Worm (Caenorhabditis elegans) whole organism, late embryonic: ENCODE data around the gene ZK1307.8.

ENCODE experiments used
- K02D7.2 ChIP-seq: sonication (generic microtip); optimal IDR thresholded peaks from 2 replicates; lab custom pipeline; 2017; ENCODE audit warnings: mild to moderate bottlenecking, missing genetic modification characterization, missing compliant biosample characterization
- K09A11.1 ChIP-seq: sonication (generic microtip); optimal IDR thresholded peaks from 2 replicates; lab custom pipeline; 2017; ENCODE audit warnings: antibody characterized with exemption, mild to moderate bottlenecking, missing genetic modification characterization, missing compliant biosample characterization; ENCODE audit not compliant: insufficient read depth
- T23F11.4 ChIP-seq: fragments of 200-800 bp; sonication (Bioruptor generic); optimal IDR thresholded peaks from 2 replicates; lab custom pipeline; 2018; ENCODE audit warnings: mild to moderate bottlenecking, missing genetic modification characterization, missing compliant biosample characterization
- Y22D7AL.16 ChIP-seq: sonication (generic microtip); optimal IDR thresholded peaks from 2 replicates; lab custom pipeline; 2016; ENCODE audit warnings: missing genetic modification characterization, missing compliant biosample characterization
- ama-1 ChIP-seq: fragments of 150-350 bp; optimal IDR thresholded peaks from 2 replicates; lab custom pipeline; 2014
- ceh-2 ChIP-seq: sonication (generic microtip); optimal IDR thresholded peaks from 2 replicates; lab custom pipeline; 2016; ENCODE audit warnings: missing genotype, missing genetic modification characterization, missing compliant biosample characterization
- ceh-24 ChIP-seq: sonication (generic microtip); optimal IDR thresholded peaks from 2 replicates; lab custom pipeline; 2016; ENCODE audit warnings: mild to moderate bottlenecking, missing genetic modification characterization, missing compliant biosample characterization
- ceh-31 ChIP-seq: sonication (generic microtip); optimal IDR thresholded peaks from 2 replicates; lab custom pipeline; 2016; ENCODE audit warnings: missing genetic modification characterization, missing compliant biosample characterization
- ceh-34 ChIP-seq: sonication (generic microtip); optimal IDR thresholded peaks from 2 replicates; lab custom pipeline; 2016; ENCODE audit warnings: mild to moderate bottlenecking, missing genetic modification characterization, missing compliant biosample characterization
- ceh-48 ChIP-seq: sonication (generic microtip); optimal IDR thresholded peaks from 2 replicates; lab custom pipeline; 2016; ENCODE audit warnings: missing genetic modification characterization, inconsistent platforms, missing compliant biosample characterization
- ceh-9 ChIP-seq: sonication (generic microtip); optimal IDR thresholded peaks from 2 replicates; lab custom pipeline; 2016; ENCODE audit warnings: mild to moderate bottlenecking, missing genetic modification characterization, inconsistent platforms, missing compliant biosample characterization
- che-1 ChIP-seq: sonication (generic microtip); optimal IDR thresholded peaks from 2 replicates; lab custom pipeline; 2016; ENCODE audit warnings: mild to moderate bottlenecking, missing genetic modification characterization, missing compliant biosample characterization
- elt-4 ChIP-seq: sonication (generic microtip); optimal IDR thresholded peaks from 2 replicates; lab custom pipeline; 2016; ENCODE audit warnings: missing genetic modification characterization, missing compliant biosample characterization
- ets-4 ChIP-seq: sonication (generic microtip); optimal IDR thresholded peaks from 2 replicates; lab custom pipeline; 2016; ENCODE audit warnings: missing genetic modification characterization, missing compliant biosample characterization
- fax-1 ChIP-seq: sonication (generic microtip); optimal IDR thresholded peaks from 2 replicates; lab custom pipeline; 2016; ENCODE audit warnings: missing genotype, missing genetic modification characterization, missing compliant biosample characterization
- fkh-10 ChIP-seq: fragments of 150-350 bp; optimal IDR thresholded peaks from 2 replicates; lab custom pipeline; 2014; ENCODE audit warnings: missing biosample characterization, missing genetic modification reagents, missing genetic modification characterization
- gmeb-2 ChIP-seq: sonication (generic microtip); optimal IDR thresholded peaks from 2 replicates; lab custom pipeline; 2016; ENCODE audit warnings: missing genetic modification characterization, inconsistent platforms, missing compliant biosample characterization
- hlh-30 ChIP-seq: sonication (generic microtip); optimal IDR thresholded peaks from 2 replicates; lab custom pipeline; 2017; ENCODE audit warnings: antibody characterized with exemption, missing genetic modification characterization, missing compliant biosample characterization; ENCODE audit not compliant: insufficient read depth
- lim-6 ChIP-seq: sonication (generic microtip); optimal IDR thresholded peaks from 2 replicates; lab custom pipeline; 2016; ENCODE audit warnings: missing genetic modification characterization, missing compliant biosample characterization
- nfya-1 ChIP-seq: sonication (generic microtip); optimal IDR thresholded peaks from 2 replicates; lab custom pipeline; 2017; ENCODE audit warnings: missing genetic modification characterization, mild to moderate bottlenecking, missing compliant biosample characterization, antibody characterized with exemption, moderate library complexity
- nhr-11 ChIP-seq: fragments of 150-350 bp; optimal IDR thresholded peaks from 2 replicates; lab custom pipeline; 2014; ENCODE audit warnings: missing biosample characterization, missing genetic modification characterization
- pag-3 ChIP-seq: sonication (generic microtip); optimal IDR thresholded peaks from 2 replicates; lab custom pipeline; 2016; ENCODE audit warnings: missing compliant biosample characterization, missing genetic modification characterization, borderline replicate concordance
- pat-9 ChIP-seq: fragments of 200-800 bp; sonication (Bioruptor generic); optimal IDR thresholded peaks from 2 replicates; lab custom pipeline; 2018; ENCODE audit warnings: mild to moderate bottlenecking, missing genetic modification characterization, moderate library complexity, missing compliant biosample characterization
- pqm-1 ChIP-seq: sonication (generic microtip); optimal IDR thresholded peaks from 2 replicates; lab custom pipeline; 2016; ENCODE audit warnings: missing genetic modification characterization, missing compliant biosample characterization
- rnt-1 ChIP-seq: sonication (generic microtip); optimal IDR thresholded peaks from 2 replicates; lab custom pipeline; 2016; ENCODE audit warnings: missing genetic modification characterization, missing compliant biosample characterization
- sox-4 ChIP-seq: sonication (generic microtip); optimal IDR thresholded peaks from 2 replicates; lab custom pipeline; 2017; ENCODE audit warnings: mild to moderate bottlenecking, missing genetic modification characterization, inconsistent platforms, missing compliant biosample characterization
- unc-3 ChIP-seq, 2 experiments: fragments of 200-800 bp in 1 of 2; sonication (Bioruptor generic) in 1 of 2; sonication (generic microtip) in 1 of 2; conservative IDR thresholded peaks in 1 of 2; optimal IDR thresholded peaks in 1 of 2; 2 replicates each; pipeline versions ENCODE4 v1.3.6 to Lab custom; 2016 to 2022; ENCODE audit warnings: missing compliant biosample characterization in 2 of 2, missing genetic modification characterization in 2 of 2, missing genetic modification reagents in 1 of 2
- unc-55 ChIP-seq: sonication (generic microtip); optimal IDR thresholded peaks from 2 replicates; lab custom pipeline; 2017; ENCODE audit warnings: missing biosample characterization, missing genetic modification reagents, missing genetic modification characterization
- unc-86 ChIP-seq: sonication (generic microtip); optimal IDR thresholded peaks from 2 replicates; lab custom pipeline; 2016; ENCODE audit warnings: missing genetic modification characterization, missing compliant biosample characterization
- ztf-16 ChIP-seq: sonication (generic microtip); optimal IDR thresholded peaks from 2 replicates; lab custom pipeline; 2017; ENCODE audit warnings: missing genetic modification characterization, missing compliant biosample characterization

The ZK1307.8 gene

ce11 chrII:9596401-9596800 is 28.0 kb upstream of the ZK1307.8 start, which contains the start of gene E02H1.6:
E02H1.6 (plus strand) TSS chrII:9596701.
- TF ChIP-seq ets-4, result no peak
- TF ChIP-seq T23F11.4 (GFP tag; lab: Kevin White, UChicago), result no peak
- TF ChIP-seq elt-4, result no peak
- TF ChIP-seq ztf-16 (tag; lab: Kevin White, UChicago), result no peak

- TF ChIP-seq K09A11.1 (tag; lab: Kevin White, UChicago) (no peak), unc-55 (GFP tag; lab: Kevin White, UChicago) (no peak), gmeb-2 (tag; lab: Kevin White, UChicago) (no peak), fax-1 (tag; lab: Kevin White, UChicago) (no peak), lim-6 (tag; lab: Kevin White, UChicago) (no peak), unc-3 (GFP tag; conservative IDR thresholded peaks at IDR 0.05; lab: Robert Waterston, UW) (no peak), unc-3 (tag; optimal IDR thresholded peaks at IDR 0.05; lab: Kevin White, UChicago) (no peak), rnt-1 (tag; lab: Kevin White, UChicago) (no peak), unc-86 (tag; lab: Kevin White, UChicago) (no peak), K02D7.2 (tag; lab: Kevin White, UChicago) (no peak), Y22D7AL.16 (tag; lab: Kevin White, UChicago) (no peak), nfya-1 (tag; lab: Kevin White, UChicago) (no peak)
Measured at ce11 chrII:9597516-9598047, 26.8 kb upstream of the ZK1307.8 start, which contains the start of gene mrpl-53. mrpl-53 (plus strand) TSS chrII:9597622.

ce11 chrII:9600022-9600722 is 24.2 kb upstream of the ZK1307.8 start:
- TF ChIP-seq che-1 (tag; lab: Kevin White, UChicago), result no peak

ce11 chrII:9601069-9601468 is 23.3 kb upstream of the ZK1307.8 start:
- TF ChIP-seq fax-1 (tag; lab: Kevin White, UChicago), result no peak
- TF ChIP-seq unc-55 (GFP tag; lab: Kevin White, UChicago), result peak; percentile 76
- TF ChIP-seq rnt-1 (tag; lab: Kevin White, UChicago), result peak; percentile 29
- TF ChIP-seq hlh-30, result peak; percentile 40

- TF ChIP-seq hlh-30, result peak; percentile 40
- no peak for TF ChIP-seq ceh-2 (tag; lab: Kevin White, UChicago)
- TF ChIP-seq, all 69 proteins: peak for 1
Measured at ce11 chrII:9601679-9602078, 22.7 kb upstream of the ZK1307.8 start.

ce11 chrII:9602566-9602965 is 21.8 kb upstream of the ZK1307.8 start:
- TF ChIP-seq ceh-24 (tag; lab: Kevin White, UChicago), result no peak
- no peak for TF ChIP-seq unc-55 (GFP tag; lab: Kevin White, UChicago)
- no peak for TF ChIP-seq ceh-34 (tag; lab: Kevin White, UChicago)
- no peak for TF ChIP-seq hlh-30
- TF ChIP-seq Y22D7AL.16 (tag; lab: Kevin White, UChicago), result no peak
- TF ChIP-seq ama-1, result no peak
- TF ChIP-seq ceh-2 (tag; lab: Kevin White, UChicago), result no peak
- no peak for TF ChIP-seq pqm-1 (tag; lab: Kevin White, UChicago)
- no peak for TF ChIP-seq pat-9 (tag; lab: Kevin White, UChicago)
- no peak for TF ChIP-seq pag-3
- TF ChIP-seq fkh-10 (GFP tag; lab: Kevin White, UChicago), result no peak
- no peak for TF ChIP-seq ceh-9 (tag; lab: Kevin White, UChicago)
- no peak for TF ChIP-seq nhr-11
- TF ChIP-seq ceh-48 (tag; lab: Kevin White, UChicago), result no peak
- TF ChIP-seq sox-4 (tag; lab: Kevin White, UChicago), result no peak
- no peak for TF ChIP-seq ceh-31 (tag; lab: Kevin White, UChicago)
- TF ChIP-seq, all 69 proteins: peak for 0
